Fruit fly (Drosophila melanogaster) whole organism, embryonic: ENCODE results near the gene Est-Q.
A peak's percentile ranks its signal among the peaks of the same experiment; 100 is the strongest.

ENCODE experiments used
- Adf1 ChIP-seq: fragments of 200-800 bp; sonication (Bioruptor generic); IDR thresholded peaks from 2 replicates; pipeline ENCODE4 v1.3.6; 2022; ENCODE audit warnings: missing biosample characterization, missing genetic modification characterization
- B-H2 ChIP-seq: fragments of 200-800 bp; sonication (Bioruptor generic); optimal IDR thresholded peaks from 2 replicates; lab custom pipeline; 2018; ENCODE audit warnings: missing biosample characterization, mild to moderate bottlenecking, missing genetic modification characterization
- BEAF-32 ChIP-seq: fragments of 200-800 bp; sonication (Bioruptor generic); optimal IDR thresholded peaks from 3 replicates; lab custom pipeline; 2017; ENCODE audit warnings: missing biosample characterization, missing genetic modification characterization, mild to moderate bottlenecking, moderate library complexity, missing genetic modification reagents
- Bteb2 ChIP-seq: fragments of 200-800 bp; sonication (Bioruptor generic); optimal IDR thresholded peaks from 2 replicates; lab custom pipeline; 2016; ENCODE audit warnings: missing biosample characterization, missing genetic modification characterization
- CG10321 ChIP-seq: fragments of 200-800 bp; sonication (Bioruptor generic); IDR thresholded peaks from 2 replicates; pipeline ENCODE4 v1.3.6; 2022; ENCODE audit warnings: missing biosample characterization, missing genetic modification characterization
- CG10979 ChIP-seq: fragments of 200-800 bp; sonication (Bioruptor generic); optimal IDR thresholded peaks from 2 replicates; lab custom pipeline; 2018; ENCODE audit warnings: missing biosample characterization, mild to moderate bottlenecking, missing genetic modification characterization, moderate library complexity
- CG11085 ChIP-seq: fragments of 200-800 bp; sonication (Bioruptor generic); IDR thresholded peaks from 2 replicates; pipeline ENCODE4 v1.3.6; 2022; ENCODE audit warnings: missing biosample characterization, missing genetic modification characterization
- CG11247 ChIP-seq: fragments of 200-800 bp; sonication (Bioruptor generic); IDR thresholded peaks from 2 replicates; pipeline ENCODE4 v1.3.6; 2022; ENCODE audit warnings: missing biosample characterization, missing genetic modification characterization
- CG11398 ChIP-seq: fragments of 200-800 bp; sonication (Bioruptor generic); optimal IDR thresholded peaks from 2 replicates; lab custom pipeline; 2016; ENCODE audit warnings: missing biosample characterization, missing genetic modification characterization
- CG11723 ChIP-seq: fragments of 200-800 bp; sonication (Bioruptor generic); optimal IDR thresholded peaks from 2 replicates; lab custom pipeline; 2017; ENCODE audit warnings: missing biosample characterization, mild to moderate bottlenecking, missing genetic modification characterization
- CG17359 ChIP-seq: fragments of 200-800 bp; sonication (Bioruptor generic); optimal IDR thresholded peaks from 3 replicates; lab custom pipeline; 2018; ENCODE audit warnings: missing biosample characterization, mild to moderate bottlenecking, missing genetic modification characterization, moderate library complexity
- CG34422 ChIP-seq: fragments of 200-800 bp; sonication (Bioruptor generic); IDR thresholded peaks from 3 replicates; pipeline ENCODE4 v1.3.6; 2022; ENCODE audit warnings: missing biosample characterization, missing genetic modification characterization
- CG3995 ChIP-seq: fragments of 200-800 bp; sonication (Bioruptor generic); optimal IDR thresholded peaks from 3 replicates; lab custom pipeline; 2016; ENCODE audit warnings: missing biosample characterization, missing genetic modification characterization
- CG4282 ChIP-seq: fragments of 200-800 bp; sonication (Bioruptor generic); optimal IDR thresholded peaks from 2 replicates; lab custom pipeline; 2016; ENCODE audit warnings: missing biosample characterization, missing genetic modification characterization
- CG8281 ChIP-seq: fragments of 200-800 bp; sonication (Bioruptor generic); optimal IDR thresholded peaks from 2 replicates; lab custom pipeline; 2018; ENCODE audit warnings: missing biosample characterization, mild to moderate bottlenecking, missing genetic modification characterization, moderate library complexity
- CG8944 ChIP-seq: fragments of 200-800 bp; sonication (Bioruptor generic); optimal IDR thresholded peaks from 3 replicates; lab custom pipeline; 2016; ENCODE audit warnings: missing biosample characterization, missing genetic modification characterization
- CG9817 ChIP-seq: fragments of 200-800 bp; sonication (Bioruptor generic); optimal IDR thresholded peaks from 2 replicates; lab custom pipeline; 2018; ENCODE audit warnings: missing biosample characterization, mild to moderate bottlenecking, missing genetic modification characterization, moderate library complexity
- Camta ChIP-seq: fragments of 200-800 bp; sonication (Bioruptor generic); optimal IDR thresholded peaks from 2 replicates; lab custom pipeline; 2016; ENCODE audit warnings: missing biosample characterization, missing genetic modification characterization
- CkIIα-i1 ChIP-seq: fragments of 200-800 bp; sonication (Bioruptor generic); IDR thresholded peaks from 2 replicates; pipeline ENCODE4 v1.3.6; 2022; ENCODE audit warnings: missing biosample characterization, missing genetic modification characterization
- CoRest ChIP-seq: fragments of 200-800 bp; sonication (Bioruptor generic); optimal IDR thresholded peaks from 3 replicates; lab custom pipeline; 2018; ENCODE audit warnings: missing biosample characterization, mild to moderate bottlenecking, missing genetic modification characterization, moderate library complexity
- D ChIP-seq, 2 experiments: fragments of 200-800 bp in 1 of 2; fragments of >200 bp in 1 of 2; sonication (Bioruptor generic) in 1 of 2; optimal IDR thresholded peaks; 2 replicates in 1 of 2; 3 replicates in 1 of 2; lab custom pipeline; 2017; ENCODE audit warnings: mild to moderate bottlenecking in 1 of 2, missing biosample characterization in 1 of 2, missing genetic modification characterization in 1 of 2, missing genetic modification reagents in 1 of 2
- Doc3 ChIP-seq: fragments of 200-800 bp; sonication (Bioruptor generic); IDR thresholded peaks from 3 replicates; pipeline ENCODE4 v1.3.6; 2022; ENCODE audit warnings: missing biosample characterization, missing genetic modification characterization; ENCODE audit not compliant: partially characterized antibody
- Dp ChIP-seq: fragments of 200-800 bp; sonication (Bioruptor generic); optimal IDR thresholded peaks from 2 replicates; lab custom pipeline; 2018; ENCODE audit warnings: missing biosample characterization, mild to moderate bottlenecking, missing genetic modification characterization, moderate library complexity
- ERR ChIP-seq: fragments of 200-800 bp; sonication (Bioruptor generic); optimal IDR thresholded peaks from 2 replicates; lab custom pipeline; 2016; ENCODE audit warnings: missing biosample characterization, missing genetic modification characterization
- H15 ChIP-seq: fragments of 200-800 bp; sonication (Bioruptor generic); IDR thresholded peaks from 3 replicates; pipeline ENCODE4 v1.3.6; 2022; ENCODE audit warnings: missing biosample characterization, missing genetic modification characterization
- H2.0 ChIP-seq: fragments of 200-800 bp; sonication (Bioruptor generic); IDR thresholded peaks from 2 replicates; pipeline ENCODE4 v1.3.6; 2022; ENCODE audit warnings: missing biosample characterization, missing genetic modification characterization
- HHEX ChIP-seq: fragments of 200-800 bp; sonication (Bioruptor generic); optimal IDR thresholded peaks from 3 replicates; lab custom pipeline; 2017; ENCODE audit warnings: missing biosample characterization, mild to moderate bottlenecking, missing genetic modification characterization, missing genetic modification reagents
- HLH54F ChIP-seq: fragments of 200-800 bp; sonication (Bioruptor generic); optimal IDR thresholded peaks from 3 replicates; lab custom pipeline; 2016; ENCODE audit warnings: missing biosample characterization, missing genetic modification characterization
- Lim3 ChIP-seq: fragments of 200-800 bp; sonication (Bioruptor generic); IDR thresholded peaks from 2 replicates; pipeline ENCODE4 v1.3.6; 2022; ENCODE audit warnings: missing biosample characterization, missing genetic modification characterization
- Pdp1 ChIP-seq, 2 experiments: fragments of 200-800 bp; sonication (Bioruptor generic); optimal IDR thresholded peaks; 3 replicates each; lab custom pipeline; 2016; ENCODE audit warnings: missing biosample characterization in 2 of 2, missing genetic modification characterization in 2 of 2, mild to moderate bottlenecking in 1 of 2, moderate library complexity in 1 of 2
- Spps ChIP-seq: fragments of 200-800 bp; sonication (Bioruptor generic); optimal IDR thresholded peaks from 2 replicates; lab custom pipeline; 2018; ENCODE audit warnings: missing biosample characterization, mild to moderate bottlenecking, missing genetic modification characterization
- Tbp ChIP-seq: fragments of >200 bp; optimal IDR thresholded peaks from 2 replicates; lab custom pipeline; 2018; ENCODE audit warnings: missing biosample characterization, missing genetic modification characterization
- ab ChIP-seq: fragments of 200-800 bp; sonication (Bioruptor generic); optimal IDR thresholded peaks from 2 replicates; lab custom pipeline; 2016; ENCODE audit warnings: missing biosample characterization, missing genetic modification characterization
- amos ChIP-seq: fragments of 200-800 bp; sonication (Bioruptor generic); IDR thresholded peaks from 2 replicates; pipeline ENCODE4 v1.3.6; 2022; ENCODE audit warnings: missing biosample characterization, missing genetic modification characterization; ENCODE audit not compliant: partially characterized antibody
- ase ChIP-seq: fragments of 200-800 bp; sonication (Bioruptor generic); IDR thresholded peaks from 3 replicates; pipeline ENCODE4 v1.3.6; 2022; ENCODE audit warnings: missing biosample characterization, missing genetic modification characterization
- dati ChIP-seq: fragments of 200-800 bp; sonication (Bioruptor generic); IDR thresholded peaks from 2 replicates; pipeline ENCODE4 v1.3.6; 2022; ENCODE audit warnings: missing biosample characterization, missing genetic modification characterization
- dimm ChIP-seq: fragments of 200-800 bp; sonication (Bioruptor generic); IDR thresholded peaks from 2 replicates; pipeline ENCODE4 v1.3.6; 2022; ENCODE audit warnings: missing biosample characterization, missing genetic modification characterization
- disco-r ChIP-seq: fragments of 200-800 bp; sonication (Bioruptor generic); optimal IDR thresholded peaks from 2 replicates; lab custom pipeline; 2016; ENCODE audit warnings: missing biosample characterization, missing genetic modification characterization
- gcm2 ChIP-seq: fragments of 200-800 bp; sonication (Bioruptor generic); optimal IDR thresholded peaks from 2 replicates; lab custom pipeline; 2016; ENCODE audit warnings: missing biosample characterization, missing genetic modification characterization
- gfzf ChIP-seq: fragments of 200-800 bp; sonication (Bioruptor generic); optimal IDR thresholded peaks from 2 replicates; lab custom pipeline; 2016; ENCODE audit warnings: missing biosample characterization, mild to moderate bottlenecking, missing genetic modification characterization, moderate library complexity
- insv ChIP-seq, 2 experiments: fragments of 200-800 bp; sonication (Bioruptor generic); optimal IDR thresholded peaks; 3 replicates each; lab custom pipeline; 2016 to 2018; ENCODE audit warnings: missing biosample characterization in 2 of 2, missing genetic modification characterization in 2 of 2
- ken ChIP-seq: fragments of 200-800 bp; sonication (Bioruptor generic); IDR thresholded peaks from 3 replicates; pipeline ENCODE4 v1.3.6; 2022; ENCODE audit warnings: missing biosample characterization, missing genetic modification characterization
- lab ChIP-seq: fragments of 200-800 bp; sonication (Bioruptor generic); optimal IDR thresholded peaks from 3 replicates; lab custom pipeline; 2017; ENCODE audit warnings: missing biosample characterization, missing genetic modification characterization, mild to moderate bottlenecking, moderate library complexity, missing genetic modification reagents
- nerfin-1 ChIP-seq: fragments of 200-800 bp; sonication (Bioruptor generic); optimal IDR thresholded peaks from 3 replicates; lab custom pipeline; 2019; ENCODE audit warnings: missing biosample characterization, mild to moderate bottlenecking, missing genetic modification characterization, moderate library complexity
- onecut ChIP-seq: fragments of 200-800 bp; sonication (Bioruptor generic); IDR thresholded peaks from 2 replicates; pipeline ENCODE4 v1.3.6; 2022; ENCODE audit warnings: missing biosample characterization, missing genetic modification characterization
- pita ChIP-seq: fragments of 200-800 bp; sonication (Bioruptor generic); optimal IDR thresholded peaks from 2 replicates; lab custom pipeline; 2017; ENCODE audit warnings: missing biosample characterization, mild to moderate bottlenecking, missing genetic modification characterization
- repo ChIP-seq: fragments of 200-800 bp; sonication (Bioruptor generic); optimal IDR thresholded peaks from 2 replicates; lab custom pipeline; 2016; ENCODE audit warnings: missing biosample characterization, missing genetic modification characterization
- tio ChIP-seq: fragments of 200-800 bp; sonication (Bioruptor generic); optimal IDR thresholded peaks from 2 replicates; lab custom pipeline; 2017; ENCODE audit warnings: missing biosample characterization, missing genetic modification characterization, inconsistent platforms

Est-Q gene

DNA sequence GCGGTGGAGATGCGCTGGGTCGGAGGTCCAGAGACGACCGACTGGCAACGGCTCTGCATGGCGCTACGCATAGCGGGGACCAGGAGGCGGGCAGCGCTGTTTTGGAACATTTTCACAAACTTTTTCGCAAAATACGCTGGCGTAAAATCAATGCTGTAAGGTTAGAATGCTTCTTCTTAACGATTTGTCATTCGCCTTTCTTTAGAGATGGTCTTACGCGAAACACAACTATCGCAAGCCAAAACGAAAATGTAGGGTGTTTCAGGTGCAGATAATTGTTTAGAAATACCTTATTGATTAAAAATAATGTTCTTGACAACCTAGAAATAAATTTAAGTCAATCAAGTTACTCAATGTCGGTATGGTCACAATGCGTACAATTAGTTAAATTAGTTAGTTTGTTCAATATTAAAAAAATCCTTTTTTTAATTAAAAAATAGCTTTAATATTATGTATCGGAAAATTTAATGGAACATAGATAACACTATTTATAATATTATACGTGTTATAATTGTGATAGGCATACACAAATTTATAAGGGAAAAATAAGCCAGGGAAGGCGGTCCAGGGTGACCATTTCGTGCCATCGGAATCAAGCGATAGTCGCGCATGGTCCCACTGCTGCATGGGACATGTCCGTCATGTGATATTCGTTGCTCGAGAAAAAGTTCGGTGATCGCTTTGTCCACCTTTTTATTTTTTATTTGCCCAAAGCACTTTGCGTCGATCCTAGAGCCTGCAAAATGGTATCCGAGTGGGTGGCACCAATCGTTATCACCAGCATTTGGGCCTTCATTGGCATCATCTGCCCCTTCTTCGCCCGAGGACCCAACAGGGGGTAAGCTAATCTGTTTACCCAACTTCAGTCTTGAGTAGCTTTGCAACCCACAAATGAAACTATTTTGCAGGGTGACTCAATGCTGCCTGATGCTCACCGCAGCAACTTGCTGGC is 38.3 kb downstream of the Est-Q start, which contains the start of the genes COX8 and VhaM9.7-b (continued):
- peak; percentile 27 for TF ChIP-seq tio
- TF ChIP-seq Doc3: peak; percentile 66
- no peak for TF ChIP-seq ase (GFP tag; lab: Robert Waterston, UW)
- no peak for TF ChIP-seq insv (GFP tag; optimal IDR thresholded peaks at IDR 0.05; lab: Kevin White, UChicago)
- peak; percentile 93 for TF ChIP-seq BEAF-32 (GFP tag; lab: Kevin White, UChicago)
- no peak for TF ChIP-seq CG9817 (tag; lab: Kevin White, UChicago)
- peak; percentile 66 for TF ChIP-seq CG34422 (GFP tag; lab: Robert Waterston, UW)
- TF ChIP-seq ab (GFP tag; lab: Kevin White, UChicago): peak; percentile 32
- peak; percentile 37 for TF ChIP-seq CG10979 (tag; lab: Kevin White, UChicago)
- no peak for TF ChIP-seq CG11247 (GFP tag; lab: Robert Waterston, UW)
- peak; percentile 67 for TF ChIP-seq B-H2
- TF ChIP-seq onecut (GFP tag; lab: Robert Waterston, UW): peak; percentile 82
- no peak for TF ChIP-seq ERR
- no peak for TF ChIP-seq gcm2 (GFP tag; lab: Kevin White, UChicago)
- TF ChIP-seq H15 (GFP tag; lab: Robert Waterston, UW): no peak
- no peak for TF ChIP-seq Bteb2 (GFP tag; lab: Kevin White, UChicago)
- peak; percentile 48 for TF ChIP-seq H2.0 (GFP tag; lab: Robert Waterston, UW)
- TF ChIP-seq CG3995: peak; percentile 55
- TF ChIP-seq CG11085 (GFP tag; lab: Robert Waterston, UW): no peak; the same call in none of the 2 replicates
- TF ChIP-seq amos (GFP tag; lab: Robert Waterston, UW): peak; percentile 72
- TF ChIP-seq Lim3 (GFP tag; lab: Robert Waterston, UW): no peak
- no peak for TF ChIP-seq dati (GFP tag; lab: Robert Waterston, UW)
- TF ChIP-seq Tbp (GFP tag; lab: Kevin White, UChicago): no peak
- no peak for TF ChIP-seq CG11398
- TF ChIP-seq ken (GFP tag; lab: Robert Waterston, UW): no peak; the same call in 2 of the 3 replicates
- TF ChIP-seq HLH54F: peak; percentile 72
- TF ChIP-seq CG17359 (tag; lab: Kevin White, UChicago): peak; percentile 45
- peak; percentile 64 for TF ChIP-seq CG8281
- no peak for TF ChIP-seq disco-r
- TF ChIP-seq gfzf (GFP tag; lab: Kevin White, UChicago): peak; percentile 69
- TF ChIP-seq repo: peak; percentile 1
- TF ChIP-seq HHEX: no peak
- TF ChIP-seq CkIIα-i1 (GFP tag; lab: Robert Waterston, UW): no peak
- no peak for TF ChIP-seq lab (GFP tag; lab: Kevin White, UChicago)
- TF ChIP-seq CG4282 (GFP tag; lab: Kevin White, UChicago): peak; percentile 15
- TF ChIP-seq pita (GFP tag; lab: Kevin White, UChicago): no peak
- no peak for TF ChIP-seq D (optimal IDR thresholded peaks at IDR 0.05; lab: Kevin White, UChicago)
- no peak for TF ChIP-seq D (GFP tag; optimal IDR thresholded peaks at IDR 0.05; lab: Kevin White, UChicago)
- no peak for TF ChIP-seq Dp (GFP tag; lab: Kevin White, UChicago)
- peak; percentile 36 for TF ChIP-seq Camta
- peak; percentile 58 for TF ChIP-seq CG8944 (GFP tag; lab: Kevin White, UChicago)
- peak; percentile 51 to 99 for TF ChIP-seq Pdp1 (GFP tag; optimal IDR thresholded peaks at IDR 0.05; lab: Kevin White, UChicago)
- TF ChIP-seq CG10321 (GFP tag; lab: Robert Waterston, UW): no peak
- TF ChIP-seq Adf1 (GFP tag; lab: Robert Waterston, UW): no peak
- no peak for TF ChIP-seq Spps (tag; lab: Kevin White, UChicago)
- TF ChIP-seq CoRest (tag; lab: Kevin White, UChicago): no peak
- no peak for TF ChIP-seq dimm (GFP tag; lab: Robert Waterston, UW)
- TF ChIP-seq nerfin-1 (tag; lab: Kevin White, UChicago): no peak
- no peak for TF ChIP-seq CG11723
